Worm (Caenorhabditis elegans) whole organism, L4 larva: ENCODE measurements around the gene W05H9.2.
A peak's percentile ranks its signal among the peaks of the same experiment; 100 is the strongest.

Source experiments
- D1046.2 ChIP-seq: fragments of 200-800 bp; sonication (Bioruptor generic); IDR thresholded peaks from 2 replicates; pipeline ENCODE4 v1.3.6; 2022; ENCODE audit warnings: missing genetic modification characterization, missing compliant biosample characterization
- F10B5.3 ChIP-seq: sonication (generic microtip); optimal IDR thresholded peaks from 2 replicates; lab custom pipeline; 2016; ENCODE audit warnings: mild to moderate bottlenecking, missing genetic modification characterization, missing compliant biosample characterization
- F49E8.2 ChIP-seq: sonication (generic microtip); optimal IDR thresholded peaks from 2 replicates; lab custom pipeline; 2016; ENCODE audit warnings: missing compliant biosample characterization, mild to moderate bottlenecking, missing genetic modification characterization, borderline replicate concordance
- T26A8.4 ChIP-seq: fragments of 200-800 bp; sonication (Bioruptor generic); IDR thresholded peaks from 2 replicates; pipeline ENCODE4 v1.3.6; 2022; ENCODE audit warnings: missing genetic modification characterization, missing compliant biosample characterization
- Y105C5A.15 ChIP-seq: fragments of 200-800 bp; sonication (Bioruptor generic); IDR thresholded peaks from 2 replicates; pipeline ENCODE4 v1.3.6; 2022; ENCODE audit warnings: missing genetic modification characterization, missing compliant biosample characterization
- Y75B8A.6 ChIP-seq: fragments of 200-800 bp; sonication (Bioruptor generic); IDR thresholded peaks from 2 replicates; pipeline ENCODE4 v1.3.6; 2022; ENCODE audit warnings: missing genetic modification reagents, missing genetic modification characterization, missing compliant biosample characterization
- ZK337.2 ChIP-seq: fragments of 200-800 bp; sonication (Bioruptor generic); IDR thresholded peaks from 2 replicates; pipeline ENCODE4 v1.3.6; 2022; ENCODE audit warnings: missing genetic modification reagents, missing genetic modification characterization, missing compliant biosample characterization
- ZK546.5 ChIP-seq, 2 experiments: sonication (generic microtip); optimal IDR thresholded peaks; 2 replicates each; lab custom pipeline; 2017; ENCODE audit warnings: missing biosample characterization in 2 of 2, missing genetic modification characterization in 2 of 2
- aha-1 ChIP-seq: fragments of 150-350 bp; peaks from one replicate; lab custom pipeline; 2014; ENCODE audit warnings: missing biosample characterization, missing genetic modification characterization
- ama-1 ChIP-seq: fragments of 150-350 bp; optimal IDR thresholded peaks from 2 replicates; lab custom pipeline; 2014; ENCODE audit warnings: inconsistent platforms, mixed read lengths
- ceh-20 ChIP-seq: fragments of 200-800 bp; sonication (Bioruptor generic); IDR thresholded peaks from 2 replicates; pipeline ENCODE4 v1.3.6; 2022; ENCODE audit warnings: missing genetic modification reagents, missing genetic modification characterization, missing compliant biosample characterization
- ceh-28 ChIP-seq: fragments of 150-350 bp; optimal IDR thresholded peaks from 2 replicates; lab custom pipeline; 2014; ENCODE audit warnings: missing biosample characterization, missing genetic modification reagents, missing genetic modification characterization
- ceh-32 ChIP-seq: sonication (generic microtip); optimal IDR thresholded peaks from 2 replicates; lab custom pipeline; 2016; ENCODE audit warnings: mild to moderate bottlenecking, missing genetic modification characterization, missing compliant biosample characterization; ENCODE audit not compliant: poor library complexity
- ceh-62 ChIP-seq: sonication (generic microtip); optimal IDR thresholded peaks from 2 replicates; lab custom pipeline; 2017; ENCODE audit warnings: missing biosample characterization, missing genetic modification characterization
- ceh-82 ChIP-seq: sonication (generic microtip); optimal IDR thresholded peaks from 2 replicates; lab custom pipeline; 2017; ENCODE audit warnings: missing biosample characterization, missing genetic modification characterization
- ces-1 ChIP-seq: fragments of 150-350 bp; sonication (generic microtip); optimal IDR thresholded peaks from 4 replicates; lab custom pipeline; 2014; ENCODE audit warnings: missing biosample characterization, missing genetic modification reagents, missing genetic modification characterization
- dpl-1 ChIP-seq: fragments of 150-350 bp; optimal IDR thresholded peaks from 2 replicates; lab custom pipeline; 2014; ENCODE audit warnings: missing biosample characterization, missing genetic modification reagents, missing genetic modification characterization
- duxl-1 ChIP-seq: sonication (generic microtip); optimal IDR thresholded peaks from 2 replicates; lab custom pipeline; 2016; ENCODE audit warnings: mild to moderate bottlenecking, missing genetic modification characterization, moderate library complexity, missing compliant biosample characterization; ENCODE audit not compliant: poor library complexity
- dve-1 ChIP-seq: sonication (generic microtip); optimal IDR thresholded peaks from 2 replicates; lab custom pipeline; 2017; ENCODE audit warnings: antibody characterized with exemption, mild to moderate bottlenecking, missing genetic modification characterization, missing compliant biosample characterization; ENCODE audit not compliant: insufficient read depth
- egl-43 ChIP-seq: fragments of 200-800 bp; sonication (Bioruptor generic); IDR thresholded peaks from 2 replicates; pipeline ENCODE4 v1.3.6; 2022; ENCODE audit warnings: missing genetic modification reagents, missing genetic modification characterization, missing compliant biosample characterization
- fos-1 ChIP-seq: fragments of 150-350 bp; optimal IDR thresholded peaks from 2 replicates; lab custom pipeline; 2014; ENCODE audit warnings: missing biosample characterization, missing genetic modification characterization
- gei-8 ChIP-seq: fragments of 200-800 bp; sonication (Bioruptor generic); optimal IDR thresholded peaks from 2 replicates; lab custom pipeline; 2018; ENCODE audit warnings: mild to moderate bottlenecking, missing genetic modification characterization, missing compliant biosample characterization
- hlh-11 ChIP-seq: fragments of 200-800 bp; sonication (Bioruptor generic); optimal IDR thresholded peaks from 2 replicates; lab custom pipeline; 2018; ENCODE audit warnings: mild to moderate bottlenecking, missing genetic modification characterization, missing compliant biosample characterization
- lin-13 ChIP-seq: fragments of 150-350 bp; optimal IDR thresholded peaks from 2 replicates; lab custom pipeline; 2014; ENCODE audit warnings: missing biosample characterization, missing genetic modification reagents, missing genetic modification characterization
- lin-39 ChIP-seq: fragments of 150-350 bp; optimal IDR thresholded peaks from 2 replicates; lab custom pipeline; 2014; ENCODE audit warnings: missing biosample characterization, missing genetic modification reagents, missing genetic modification characterization
- lir-3 ChIP-seq: sonication (generic microtip); optimal IDR thresholded peaks from 2 replicates; lab custom pipeline; 2016; ENCODE audit warnings: mild to moderate bottlenecking, missing genetic modification characterization, missing compliant biosample characterization
- lsy-2 ChIP-seq, 2 experiments: fragments of 150-350 bp in 1 of 2; sonication (generic microtip) in 1 of 2; optimal IDR thresholded peaks; 2 replicates each; lab custom pipeline; 2014 to 2017; ENCODE audit warnings: missing biosample characterization in 2 of 2, missing genetic modification characterization in 2 of 2
- mdl-1 ChIP-seq, 2 experiments: fragments of 150-350 bp in 1 of 2; sonication (generic microtip) in 1 of 2; optimal IDR thresholded peaks; 2 replicates each; lab custom pipeline; 2014 to 2017; ENCODE audit warnings: missing biosample characterization in 2 of 2, missing genetic modification characterization in 2 of 2
- mep-1 ChIP-seq: fragments of 150-350 bp; sonication (generic microtip); optimal IDR thresholded peaks from 3 replicates; lab custom pipeline; 2014; ENCODE audit warnings: missing biosample characterization, missing genetic modification characterization
- mes-2 ChIP-seq: sonication (generic microtip); optimal IDR thresholded peaks from 2 replicates; lab custom pipeline; 2016; ENCODE audit warnings: missing genotype, mild to moderate bottlenecking, missing genetic modification characterization, missing compliant biosample characterization; ENCODE audit not compliant: poor library complexity, severe bottlenecking
- nhr-10 ChIP-seq: fragments of 150-350 bp; optimal IDR thresholded peaks from 2 replicates; lab custom pipeline; 2014; ENCODE audit warnings: missing biosample characterization, missing genetic modification characterization
- nhr-102 ChIP-seq: sonication (generic microtip); optimal IDR thresholded peaks from 2 replicates; lab custom pipeline; 2016; ENCODE audit warnings: mild to moderate bottlenecking, missing genetic modification characterization, moderate library complexity, missing compliant biosample characterization
- nhr-237 ChIP-seq: sonication (generic microtip); optimal IDR thresholded peaks from 2 replicates; lab custom pipeline; 2017; ENCODE audit warnings: missing biosample characterization, missing genetic modification characterization
- nhr-25 ChIP-seq: sonication (generic microtip); optimal IDR thresholded peaks from 2 replicates; lab custom pipeline; 2017; ENCODE audit warnings: missing genetic modification characterization, mild to moderate bottlenecking, missing compliant biosample characterization, antibody characterized with exemption, moderate library complexity, borderline replicate concordance; ENCODE audit not compliant: insufficient read depth
- nhr-28 ChIP-seq: fragments of 150-350 bp; optimal IDR thresholded peaks from 2 replicates; lab custom pipeline; 2014; ENCODE audit warnings: missing biosample characterization, missing genetic modification characterization
- nhr-41 ChIP-seq: fragments of 200-800 bp; sonication (Bioruptor generic); IDR thresholded peaks from 2 replicates; pipeline ENCODE4 v1.3.6; 2022; ENCODE audit warnings: missing genetic modification reagents, missing genetic modification characterization, missing compliant biosample characterization
- nhr-42 ChIP-seq: fragments of 200-800 bp; sonication (Bioruptor generic); IDR thresholded peaks from 2 replicates; pipeline ENCODE4 v1.3.6; 2022; ENCODE audit warnings: missing genetic modification characterization, missing compliant biosample characterization
- pha-4 ChIP-seq, 2 experiments: fragments of 150-350 bp in 1 of 2; fragments of 200-800 bp in 1 of 2; sonication (Bioruptor generic) in 1 of 2; IDR thresholded peaks in 1 of 2; optimal IDR thresholded peaks in 1 of 2; 2 replicates each; pipeline versions ENCODE4 v1.3.6 to Lab custom; 2014 to 2022; ENCODE audit warnings: missing genetic modification characterization in 2 of 2, missing genetic modification reagents in 2 of 2, missing biosample characterization in 1 of 2, missing compliant biosample characterization in 1 of 2
- php-3 ChIP-seq: fragments of 200-800 bp; sonication (Bioruptor generic); IDR thresholded peaks from 2 replicates; pipeline ENCODE4 v1.3.6; 2022; ENCODE audit warnings: missing genetic modification reagents, missing genetic modification characterization, missing compliant biosample characterization
- saeg-2 ChIP-seq: fragments of 200-800 bp; sonication (Bioruptor generic); IDR thresholded peaks from 2 replicates; pipeline ENCODE4 v1.3.6; 2022; ENCODE audit warnings: missing genetic modification reagents, missing genetic modification characterization, missing compliant biosample characterization
- skn-1 ChIP-seq: fragments of 150-350 bp; optimal IDR thresholded peaks from 2 replicates; lab custom pipeline; 2014; ENCODE audit warnings: missing biosample characterization, missing genetic modification characterization
- snpc-1.2 ChIP-seq: fragments of 200-800 bp; sonication (Bioruptor generic); IDR thresholded peaks from 2 replicates; pipeline ENCODE4 v1.3.6; 2022; ENCODE audit warnings: missing genetic modification reagents, missing genetic modification characterization, missing compliant biosample characterization
- snpc-4 ChIP-seq: fragments of 150-350 bp; optimal IDR thresholded peaks from 2 replicates; lab custom pipeline; 2014; ENCODE audit warnings: missing biosample characterization, missing genetic modification characterization
- spr-1 ChIP-seq: sonication (generic microtip); optimal IDR thresholded peaks from 2 replicates; lab custom pipeline; 2016; ENCODE audit warnings: mild to moderate bottlenecking, missing genetic modification characterization, missing compliant biosample characterization
- spr-3 ChIP-seq: fragments of 200-800 bp; sonication (Bioruptor generic); optimal IDR thresholded peaks from 2 replicates; lab custom pipeline; 2018; ENCODE audit warnings: mild to moderate bottlenecking, missing genetic modification characterization, missing compliant biosample characterization
- unc-130 ChIP-seq: sonication (generic microtip); optimal IDR thresholded peaks from 2 replicates; lab custom pipeline; 2016; ENCODE audit warnings: missing genetic modification reagents, missing genetic modification characterization, missing compliant biosample characterization
- unc-39 ChIP-seq: sonication (generic microtip); optimal IDR thresholded peaks from 2 replicates; lab custom pipeline; 2017; ENCODE audit warnings: missing biosample characterization, missing genetic modification characterization
- unc-62 ChIP-seq, 3 experiments: fragments of 150-350 bp in 1 of 3; sonication (generic microtip); optimal IDR thresholded peaks in 2 of 3; peaks in 1 of 3; 1 replicate in 1 of 3; 2 replicates in 2 of 3; lab custom pipeline; 2014 to 2017; ENCODE audit warnings: missing biosample characterization in 3 of 3, missing genetic modification characterization in 3 of 3, missing genetic modification reagents in 3 of 3, missing genotype in 1 of 3
- zfp-3 ChIP-seq: fragments of 200-800 bp; sonication (Bioruptor generic); conservative IDR thresholded peaks from 2 replicates; pipeline ENCODE4 v1.3.6; 2022; ENCODE audit warnings: missing genetic modification reagents, missing genetic modification characterization, missing compliant biosample characterization
- ztf-11 ChIP-seq: fragments of 150-350 bp; optimal IDR thresholded peaks from 2 replicates; lab custom pipeline; 2014; ENCODE audit warnings: missing biosample characterization, missing genetic modification characterization

W05H9.2 gene

ce11 chrX:6286154-6286553 is 19.3 kb downstream of the W05H9.2 start:
- TF ChIP-seq gei-8 (no peak), unc-62 (GFP tag; optimal IDR thresholded peaks at IDR 0.05 in 1 of 2; lab: Kevin White, UChicago) (no peak), unc-62 (tag; optimal IDR thresholded peaks at IDR 0.05; lab: Kevin White, UChicago) (no peak), Y75B8A.6 (GFP tag; lab: Robert Waterston, UW) (0 out of 2 replicates have a peak, but pooled peaks have one; percentile 45), mdl-1 (tag; optimal IDR thresholded peaks at IDR 0.05; lab: Kevin White, UChicago) (peak in 1 of 2 experiments; percentile 17), nhr-41 (peak; percentile 86), dve-1 (peak; percentile 53), fos-1 (tag; lab: Kevin White, UChicago) (no peak), lir-3 (tag; lab: Kevin White, UChicago) (peak; percentile 32), ZK546.5 (tag; optimal IDR thresholded peaks at IDR 0.05; lab: Kevin White, UChicago) (no peak), ceh-32 (tag; lab: Kevin White, UChicago) (peak; percentile 20), ces-1 (no peak), egl-43 (GFP tag; lab: Robert Waterston, UW) (peak; percentile 93), lin-13 (peak; percentile 39), F10B5.3 (tag; lab: Kevin White, UChicago) (no peak), nhr-25 (tag; lab: Kevin White, UChicago) (peak; percentile 67), lin-39 (tag; lab: Kevin White, UChicago) (no peak), nhr-28 (tag; lab: Kevin White, UChicago) (peak; percentile 6), Y105C5A.15 (peak; percentile 77; the same call in 1 of the 2 replicates), snpc-1.2 (peak; percentile 89), D1046.2 (peak; percentile 77; the same call in 1 of the 2 replicates), ceh-28 (tag; lab: Kevin White, UChicago) (no peak), unc-39 (no peak), hlh-11 (peak; percentile 32), saeg-2 (GFP tag; lab: Robert Waterston, UW) (0 out of 2 replicates have a peak, but pooled peaks have one; percentile 8), ama-1 (lab: Kevin White, UChicago) (no peak), ceh-20 (0 out of 2 replicates have a peak, but pooled peaks have one; percentile 44), mes-2 (peak; percentile 73), dpl-1 (GFP tag; lab: Kevin White, UChicago) (peak; percentile 35), nhr-42 (GFP tag; lab: Robert Waterston, UW) (peak; percentile 29; the same call in 1 of the 2 replicates), ceh-62 (no peak), skn-1 (no peak), nhr-102 (tag; lab: Kevin White, UChicago) (peak; percentile 72), F49E8.2 (tag; lab: Kevin White, UChicago) (peak; percentile 21), snpc-4 (tag; lab: Kevin White, UChicago) (no peak), aha-1 (tag; lab: Kevin White, UChicago) (peak; percentile 81), php-3 (GFP tag; lab: Robert Waterston, UW) (peak; percentile 62; the same call in 1 of the 2 replicates), mep-1 (tag; lab: Kevin White, UChicago) (no peak), ZK337.2 (peak; percentile 75; the same call in 1 of the 2 replicates), T26A8.4 (GFP tag; lab: Robert Waterston, UW) (peak; percentile 69), spr-1 (tag; lab: Kevin White, UChicago) (peak; percentile 46), pha-4 (GFP tag; IDR thresholded peaks at IDR 0.05; lab: Robert Waterston, UW) (peak; percentile 92), pha-4 (tag; optimal IDR thresholded peaks at IDR 0.05; lab: Kevin White, UChicago) (no peak), lsy-2 (tag; optimal IDR thresholded peaks at IDR 0.05; lab: Kevin White, UChicago) (no peak), nhr-10 (tag; lab: Kevin White, UChicago) (no peak), duxl-1 (tag; lab: Kevin White, UChicago) (peak; percentile 56), zfp-3 (GFP tag; lab: Robert Waterston, UW) (no peak), nhr-237 (tag; lab: Kevin White, UChicago) (no peak), spr-3 (GFP tag; lab: Kevin White, UChicago) (no peak), unc-130 (GFP tag; lab: Kevin White, UChicago) (no peak), ztf-11 (tag; lab: Kevin White, UChicago) (no peak), ceh-82 (no peak)
